Fruit fly (Drosophila melanogaster) whole organism, embryonic: ENCODE data around the gene Pstk.

ENCODE experiments used
- C15 ChIP-seq: fragments of 200-800 bp; sonication (Bioruptor generic); IDR thresholded peaks from 3 replicates; pipeline ENCODE4 v1.3.6; 2022; ENCODE audit warnings: missing biosample characterization, missing genetic modification characterization
- CG10543 ChIP-seq: fragments of 200-800 bp; sonication (Bioruptor generic); optimal IDR thresholded peaks from 3 replicates; lab custom pipeline; 2017; ENCODE audit warnings: missing biosample characterization, mild to moderate bottlenecking, missing genetic modification characterization, moderate library complexity
- CG10979 ChIP-seq: fragments of 200-800 bp; sonication (Bioruptor generic); optimal IDR thresholded peaks from 2 replicates; lab custom pipeline; 2018; ENCODE audit warnings: missing biosample characterization, mild to moderate bottlenecking, missing genetic modification characterization, moderate library complexity
- CG13123 ChIP-seq: fragments of 200-800 bp; sonication (Bioruptor generic); optimal IDR thresholded peaks from 2 replicates; lab custom pipeline; 2016; ENCODE audit warnings: missing biosample characterization, missing genetic modification characterization
- CG15479 ChIP-seq: fragments of 200-800 bp; sonication (Bioruptor generic); optimal IDR thresholded peaks from 3 replicates; lab custom pipeline; 2019; ENCODE audit warnings: missing biosample characterization, mild to moderate bottlenecking, missing genetic modification characterization, moderate library complexity
- CG15514 ChIP-seq: fragments of 200-800 bp; sonication (Bioruptor generic); optimal IDR thresholded peaks from 3 replicates; lab custom pipeline; 2017; ENCODE audit warnings: missing biosample characterization, missing genetic modification characterization, mild to moderate bottlenecking, moderate library complexity, missing genetic modification reagents
- CG15601 ChIP-seq: fragments of 200-800 bp; sonication (Bioruptor generic); optimal IDR thresholded peaks from 3 replicates; lab custom pipeline; 2019; ENCODE audit warnings: missing biosample characterization, mild to moderate bottlenecking, missing genetic modification characterization, moderate library complexity
- CG1602 ChIP-seq: fragments of 200-800 bp; sonication (Bioruptor generic); optimal IDR thresholded peaks from 3 replicates; lab custom pipeline; 2016; ENCODE audit warnings: missing biosample characterization, missing genetic modification characterization
- CG17328 ChIP-seq: fragments of 200-800 bp; sonication (Bioruptor generic); IDR thresholded peaks from 2 replicates; pipeline ENCODE4 v1.3.6; 2022; ENCODE audit warnings: missing biosample characterization, missing genetic modification characterization
- CG17568 ChIP-seq: fragments of 200-800 bp; sonication (Bioruptor generic); optimal IDR thresholded peaks from 2 replicates; lab custom pipeline; 2018; ENCODE audit warnings: missing biosample characterization, mild to moderate bottlenecking, missing genetic modification characterization, moderate library complexity
- CG17612 ChIP-seq: fragments of 200-800 bp; sonication (Bioruptor generic); IDR thresholded peaks from 2 replicates; pipeline ENCODE4 v1.3.6; 2022; ENCODE audit warnings: missing biosample characterization, missing genetic modification characterization
- CG17829 ChIP-seq: fragments of 200-800 bp; optimal IDR thresholded peaks from 2 replicates; lab custom pipeline; 2019; ENCODE audit warnings: missing biosample characterization, mild to moderate bottlenecking, missing genetic modification characterization, moderate library complexity
- CG18011 ChIP-seq: fragments of 200-800 bp; sonication (Bioruptor generic); optimal IDR thresholded peaks from 2 replicates; lab custom pipeline; 2017; ENCODE audit warnings: missing biosample characterization, missing genetic modification characterization, mild to moderate bottlenecking, moderate library complexity, missing genotype
- CG31365 ChIP-seq: fragments of 200-800 bp; sonication (Bioruptor generic); optimal IDR thresholded peaks from 2 replicates; lab custom pipeline; 2018; ENCODE audit warnings: missing biosample characterization, mild to moderate bottlenecking, missing genetic modification characterization
- CG34376 ChIP-seq: fragments of 200-800 bp; sonication (Bioruptor generic); optimal IDR thresholded peaks from 2 replicates; lab custom pipeline; 2018; ENCODE audit warnings: missing biosample characterization, mild to moderate bottlenecking, missing genetic modification characterization
- CG42726 ChIP-seq: fragments of 200-800 bp; sonication (Bioruptor generic); IDR thresholded peaks from 2 replicates; pipeline ENCODE4 v1.3.6; 2022; ENCODE audit warnings: missing biosample characterization, missing genetic modification characterization; ENCODE audit not compliant: partially characterized antibody
- CG4424 ChIP-seq: fragments of 200-800 bp; sonication (Bioruptor generic); optimal IDR thresholded peaks from 3 replicates; lab custom pipeline; 2016; ENCODE audit warnings: missing biosample characterization, missing genetic modification characterization
- CG4707 ChIP-seq: fragments of 200-800 bp; sonication (Bioruptor generic); optimal IDR thresholded peaks from 2 replicates; lab custom pipeline; 2018; ENCODE audit warnings: missing biosample characterization, mild to moderate bottlenecking, missing genetic modification characterization, moderate library complexity
- CG5180 ChIP-seq: fragments of 200-800 bp; sonication (Bioruptor generic); optimal IDR thresholded peaks from 3 replicates; lab custom pipeline; 2017; ENCODE audit warnings: missing biosample characterization, missing genetic modification characterization, mild to moderate bottlenecking, moderate library complexity, missing genetic modification reagents
- CG6175 ChIP-seq: fragments of 200-800 bp; sonication (Bioruptor generic); IDR thresholded peaks from 3 replicates; pipeline ENCODE4 v1.3.6; 2022; ENCODE audit warnings: missing biosample characterization, missing genetic modification characterization
- CG6254 ChIP-seq: fragments of 200-800 bp; sonication (Bioruptor generic); optimal IDR thresholded peaks from 3 replicates; lab custom pipeline; 2017; ENCODE audit warnings: mild to moderate bottlenecking, missing biosample characterization, missing genetic modification reagents, missing genetic modification characterization
- CG7928 ChIP-seq: fragments of 200-800 bp; sonication (Bioruptor generic); optimal IDR thresholded peaks from 2 replicates; lab custom pipeline; 2017; ENCODE audit warnings: missing biosample characterization, mild to moderate bottlenecking, missing genetic modification characterization
- CG7963 ChIP-seq: fragments of 200-800 bp; sonication (Bioruptor generic); IDR thresholded peaks from 3 replicates; pipeline ENCODE4 v1.3.6; 2022; ENCODE audit warnings: missing biosample characterization, missing genetic modification characterization; ENCODE audit not compliant: partially characterized antibody
- CG8290 ChIP-seq, 3 experiments: fragments of 200-800 bp; sonication (Bioruptor generic); optimal IDR thresholded peaks; 2 replicates each; lab custom pipeline; 2016 to 2019; ENCODE audit warnings: missing biosample characterization in 3 of 3, missing genetic modification characterization in 3 of 3, mild to moderate bottlenecking in 2 of 3, moderate library complexity in 1 of 3
- CG9609 ChIP-seq: fragments of 200-800 bp; sonication (Bioruptor generic); optimal IDR thresholded peaks from 3 replicates; lab custom pipeline; 2016; ENCODE audit warnings: missing biosample characterization, missing genetic modification characterization
- CG9727 ChIP-seq: fragments of 200-800 bp; sonication (Bioruptor generic); optimal IDR thresholded peaks from 3 replicates; lab custom pipeline; 2017; ENCODE audit warnings: missing biosample characterization, mild to moderate bottlenecking, missing genetic modification characterization
- CTCF ChIP-seq: fragments of 200-800 bp; sonication (Bioruptor generic); optimal IDR thresholded peaks from 2 replicates; lab custom pipeline; 2017; ENCODE audit warnings: missing biosample characterization, mild to moderate bottlenecking, missing genetic modification characterization, moderate library complexity
- Dad ChIP-seq: fragments of 200-800 bp; sonication (Bioruptor generic); optimal IDR thresholded peaks from 3 replicates; lab custom pipeline; 2016; ENCODE audit warnings: missing biosample characterization, missing genetic modification characterization
- Hmx ChIP-seq: fragments of 200-800 bp; sonication (Bioruptor generic); optimal IDR thresholded peaks from 2 replicates; lab custom pipeline; 2016; ENCODE audit warnings: missing biosample characterization, missing genetic modification characterization
- Optix ChIP-seq: fragments of 200-800 bp; sonication (Bioruptor generic); IDR thresholded peaks from 3 replicates; pipeline ENCODE4 v1.3.6; 2022; ENCODE audit warnings: missing biosample characterization, missing genetic modification characterization
- croc ChIP-seq: fragments of 200-800 bp; sonication (Bioruptor generic); conservative IDR thresholded peaks from 3 replicates; pipeline ENCODE4 v1.3.6; 2022; ENCODE audit warnings: missing biosample characterization, missing genetic modification characterization
- cwo ChIP-seq: fragments of 200-800 bp; sonication (Bioruptor generic); optimal IDR thresholded peaks from 3 replicates; lab custom pipeline; 2017; ENCODE audit warnings: missing biosample characterization, missing genetic modification characterization, mild to moderate bottlenecking, moderate library complexity, missing genetic modification reagents
- eve ChIP-seq, 2 experiments: fragments of >200 bp; optimal IDR thresholded peaks; 2 replicates each; lab custom pipeline; 2017; ENCODE audit warnings: missing biosample characterization in 2 of 2, missing genetic modification characterization in 2 of 2
- exex ChIP-seq: fragments of 200-800 bp; sonication (Bioruptor generic); optimal IDR thresholded peaks from 4 replicates; lab custom pipeline; 2018; ENCODE audit warnings: missing biosample characterization, mild to moderate bottlenecking, missing genetic modification characterization, moderate library complexity
- grau ChIP-seq: fragments of 200-800 bp; optimal IDR thresholded peaks from 3 replicates; lab custom pipeline; 2019; ENCODE audit warnings: missing biosample characterization, mild to moderate bottlenecking, missing genetic modification characterization, moderate library complexity
- grn ChIP-seq: fragments of 200-800 bp; sonication (Bioruptor generic); optimal IDR thresholded peaks from 3 replicates; lab custom pipeline; 2017; ENCODE audit warnings: missing biosample characterization, missing genetic modification characterization
- gro ChIP-seq: fragments of 200-800 bp; sonication (Bioruptor generic); optimal IDR thresholded peaks from 2 replicates; lab custom pipeline; 2016; ENCODE audit warnings: missing biosample characterization, missing genetic modification characterization
- mam ChIP-seq: fragments of 200-800 bp; sonication (Bioruptor generic); optimal IDR thresholded peaks from 3 replicates; lab custom pipeline; 2016; ENCODE audit warnings: missing biosample characterization, missing genetic modification characterization
- mirr ChIP-seq: fragments of 200-800 bp; sonication (Bioruptor generic); optimal IDR thresholded peaks from 3 replicates; lab custom pipeline; 2018; ENCODE audit warnings: missing biosample characterization, mild to moderate bottlenecking, missing genetic modification characterization
- schlank ChIP-seq: fragments of 200-800 bp; sonication (Bioruptor generic); optimal IDR thresholded peaks from 2 replicates; lab custom pipeline; 2018; ENCODE audit warnings: missing biosample characterization, mild to moderate bottlenecking, missing genetic modification characterization
- stc ChIP-seq: fragments of 200-800 bp; sonication (Bioruptor generic); IDR thresholded peaks from 2 replicates; pipeline ENCODE4 v1.3.6; 2022; ENCODE audit warnings: missing biosample characterization, missing genetic modification characterization
- sug ChIP-seq: fragments of 200-800 bp; optimal IDR thresholded peaks from 2 replicates; lab custom pipeline; 2019; ENCODE audit warnings: missing biosample characterization, mild to moderate bottlenecking, missing genetic modification characterization, moderate library complexity
- tap ChIP-seq: fragments of 200-800 bp; optimal IDR thresholded peaks from 3 replicates; lab custom pipeline; 2019; ENCODE audit warnings: missing biosample characterization, mild to moderate bottlenecking, missing genetic modification characterization, moderate library complexity

The Pstk gene

DNA sequence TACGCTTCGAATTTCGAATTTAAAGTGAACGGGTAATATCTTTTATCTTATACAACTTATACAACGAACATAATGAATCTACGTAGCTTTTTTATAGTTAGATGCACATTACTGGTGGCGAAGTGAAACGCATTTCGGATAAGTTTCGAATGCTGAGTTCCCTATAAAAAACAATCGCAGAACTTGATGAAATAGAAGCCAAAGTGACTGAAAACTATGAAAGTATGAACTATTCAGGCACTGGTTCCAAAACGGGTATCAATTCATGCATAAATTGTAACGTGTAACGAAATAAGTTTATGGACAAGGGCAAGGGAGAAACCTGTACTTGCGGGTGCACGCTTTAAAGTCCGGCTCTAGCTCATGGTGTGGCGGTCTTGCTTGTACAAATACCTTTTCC lies 22.5 kb downstream of the Pstk start (continued):
- TF ChIP-seq CG10979 (tag; lab: Kevin White, UChicago) (no peak), Optix (GFP tag; lab: Robert Waterston, UW) (no peak), CG6175 (no peak), CG18011 (GFP tag; lab: Kevin White, UChicago) (no peak), tap (tag; lab: Kevin White, UChicago) (no peak)

dm6 chrX:19592309-19592708 lies 26.0 kb downstream of the Pstk start, which contains the start of gene CG14205:
Gene CG14205, plus strand, starts transcription at chrX:19592609.
- TF ChIP-seq CG17829 (tag; lab: Kevin White, UChicago) (no peak), CG15514 (GFP tag; lab: Kevin White, UChicago) (no peak), sug (peak; percentile 49), exex (tag; lab: Kevin White, UChicago) (peak; percentile 73), CG4707 (no peak), stc (GFP tag; lab: Robert Waterston, UW) (no peak), CG34376 (peak; percentile 25), croc (GFP tag; lab: Robert Waterston, UW) (no peak), CG13123 (GFP tag; lab: Kevin White, UChicago) (no peak), grn (GFP tag; lab: Kevin White, UChicago) (peak; percentile 28)

DNA sequence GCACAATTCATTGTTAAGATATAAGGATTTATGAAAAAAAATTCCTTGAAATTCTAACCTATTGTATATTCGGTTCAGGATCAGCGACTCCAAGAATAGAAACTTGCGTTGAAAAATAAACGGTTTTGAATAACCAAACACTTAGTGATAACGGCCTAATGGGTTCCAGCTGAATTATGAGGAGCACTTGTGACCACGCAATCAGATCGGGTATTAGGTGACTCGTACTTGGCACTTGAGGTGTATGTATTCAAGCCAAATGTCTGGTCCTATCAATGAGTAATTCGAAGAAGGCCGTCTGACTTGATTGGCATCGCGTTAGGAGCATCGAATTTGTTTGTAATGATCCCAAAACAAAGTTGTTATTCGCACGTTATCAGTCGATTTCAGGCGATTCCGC lies 27.8 kb downstream of the Pstk start:
- TF ChIP-seq Hmx (no peak), mam (GFP tag; lab: Kevin White, UChicago) (no peak), mirr (GFP tag; lab: Kevin White, UChicago) (peak; percentile 19), grn (GFP tag; lab: Kevin White, UChicago) (peak; percentile 64), CG17568 (GFP tag; lab: Kevin White, UChicago) (no peak), exex (tag; lab: Kevin White, UChicago) (peak; percentile 91), CG15479 (no peak), CG15601 (tag; lab: Kevin White, UChicago) (no peak), CG42726 (no peak), grau (tag; lab: Kevin White, UChicago) (no peak), CG7928 (GFP tag; lab: Kevin White, UChicago) (no peak), eve (GFP tag; optimal IDR thresholded peaks at IDR 0.05; lab: Kevin White, UChicago) (no peak), Dad (no peak), CG9727 (GFP tag; lab: Kevin White, UChicago) (no peak), sug (peak; percentile 43), CG6254 (GFP tag; lab: Kevin White, UChicago) (no peak), CG4424 (GFP tag; lab: Kevin White, UChicago) (no peak), CG9609 (no peak)

- peak; percentile 41 for TF ChIP-seq sug
- no peak for TF ChIP-seq CG5180 (GFP tag; lab: Kevin White, UChicago)
These were observed 28.3 kb downstream of the Pstk start, which contains the start of gene CG14219 for dm6 chrX:19590070-19590469. Gene CG14219, minus strand, starts transcription at chrX:19590170.

dm6 chrX:19585142-19585541 lies 33.2 kb downstream of the Pstk start:
- TF ChIP-seq CG42726 = no peak
- TF ChIP-seq CTCF = peak; percentile 87
- TF ChIP-seq grn (GFP tag; lab: Kevin White, UChicago) = no peak

DNA sequence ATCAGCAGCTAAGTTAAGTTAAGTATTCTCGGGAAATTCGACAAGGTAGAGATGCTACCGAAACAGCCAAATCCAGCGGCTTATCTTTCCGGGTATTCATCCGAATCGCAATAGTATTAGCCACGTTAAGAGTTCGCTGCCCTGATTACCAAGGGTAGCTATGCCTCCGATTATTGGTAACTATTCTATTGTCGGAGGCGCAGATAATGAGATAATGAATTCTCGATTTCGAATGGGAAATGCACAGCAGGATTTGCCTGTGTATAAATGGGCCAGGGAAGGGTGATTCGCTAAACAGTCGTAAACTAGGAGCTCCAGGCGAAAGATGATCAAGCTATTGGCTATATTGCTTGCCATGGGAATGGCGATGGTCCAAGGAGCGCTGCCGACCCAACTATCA lies 35.0 kb downstream of the Pstk start, which contains the start of gene CG14204:
Gene CG14204, plus strand, starts transcription at position 301 of the 400 bp plus-strand sequence.
- TF ChIP-seq schlank = no peak
- no peak for TF ChIP-seq CG8290 (GFP tag; optimal IDR thresholded peaks at IDR 0.05; lab: Kevin White, UChicago)
- TF ChIP-seq CG8290 (tag; optimal IDR thresholded peaks at IDR 0.05; lab: Kevin White, UChicago) = no peak
- TF ChIP-seq CG17328 (GFP tag; lab: Robert Waterston, UW) = no peak
- TF ChIP-seq CG7963 (GFP tag; lab: Robert Waterston, UW) = no peak
- no peak for TF ChIP-seq CG17612 (GFP tag; lab: Robert Waterston, UW)
- no peak for TF ChIP-seq gro (GFP tag; lab: Kevin White, UChicago)
- no peak for TF ChIP-seq cwo (GFP tag; lab: Kevin White, UChicago)
- no peak for TF ChIP-seq grn (GFP tag; lab: Kevin White, UChicago)
- no peak for TF ChIP-seq CG31365
- no peak for TF ChIP-seq CG10543 (GFP tag; lab: Kevin White, UChicago)
- TF ChIP-seq C15 (GFP tag; lab: Robert Waterston, UW) = no peak
- TF ChIP-seq CG1602 (GFP tag; lab: Kevin White, UChicago) = no peak
